Worm (Caenorhabditis elegans): ENCODE measurements around the gene amt-1.

DNA sequence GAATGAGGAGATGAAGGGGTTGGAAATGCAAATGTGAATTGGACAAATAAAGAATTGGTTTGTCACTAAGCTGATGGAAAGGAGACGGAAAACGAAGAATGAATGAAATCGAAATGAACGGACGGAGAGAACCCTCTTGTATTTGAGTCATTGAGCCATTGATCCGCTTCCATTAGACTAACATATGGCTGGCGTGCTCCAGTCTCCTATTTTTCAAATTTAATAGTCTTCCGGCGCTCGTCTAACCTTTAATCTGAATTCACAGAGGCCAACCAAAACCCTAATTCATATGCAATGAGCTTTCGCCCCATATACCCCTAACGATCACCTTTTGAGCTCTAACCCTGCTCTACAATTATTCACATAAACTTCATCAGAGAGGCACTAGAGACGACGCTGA lies 50.8 kb downstream of the amt-1 start, which contains the start of gene C46C11.3:
- TF ChIP-seq flt-1 (GFP tag; IDR thresholded peaks at IDR 0.05) (no peak), cog-1 (tag; optimal IDR thresholded peaks at IDR 0.05) (no peak)
